Fruit fly (Drosophila melanogaster): Measurements from ENCODE around the gene CG1637.

CG1637 gene

DNA sequence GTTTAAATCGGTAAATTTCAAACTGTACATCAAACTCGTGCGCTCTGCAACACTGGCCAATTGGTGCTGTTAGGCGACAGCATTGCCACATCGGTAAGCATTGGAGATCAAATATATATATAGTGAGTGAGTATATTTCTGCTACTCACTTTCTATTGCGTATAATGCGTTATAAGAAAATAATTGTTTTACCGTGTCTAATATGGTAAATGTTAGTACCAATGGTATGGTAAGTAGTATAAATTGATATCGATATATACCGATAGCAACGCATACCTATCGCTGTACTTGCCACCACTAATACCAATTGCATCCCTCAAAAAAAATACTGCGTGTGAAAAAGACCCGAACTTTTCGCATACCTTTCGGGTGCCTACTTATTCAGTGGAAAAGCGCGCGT lies 20.3 kb downstream of the CG1637 start, which contains the start of the genes sofe and CG2186 (continued):
- TF ChIP-seq Ravus (GFP tag; IDR thresholded peaks at IDR 0.05) (no peak), Hr3 (GFP tag; optimal IDR thresholded peaks at IDR 0.05) (peak; percentile 43), CG31441 (GFP tag; IDR thresholded peaks at IDR 0.05) (no peak), inv (GFP tag; IDR thresholded peaks at IDR 0.05; ENCODE audit: partially characterized antibody) (peak; percentile 78), Dp (GFP tag; optimal IDR thresholded peaks at IDR 0.05) (peak; percentile 76), CG1792 (GFP tag; optimal IDR thresholded peaks at IDR 0.05) (no peak), CG4360 (GFP tag; IDR thresholded peaks at IDR 0.05) (no peak), Tbp (GFP tag; optimal IDR thresholded peaks at IDR 0.05) (no peak), CG17385 (GFP tag; optimal IDR thresholded peaks at IDR 0.05) (no peak), knrl (GFP tag; IDR thresholded peaks at IDR 0.05; ENCODE audit: partially characterized antibody) (peak; percentile 90), CG16813 (GFP tag; IDR thresholded peaks at IDR 0.05; ENCODE audit: partially characterized antibody) (peak; percentile 86), CG16779 (GFP tag; IDR thresholded peaks at IDR 0.05) (no peak), Rx (GFP tag; IDR thresholded peaks at IDR 0.05) (no peak), ato (GFP tag; IDR thresholded peaks at IDR 0.05; ENCODE audit: partially characterized antibody) (peak; percentile 62), hb (GFP tag; IDR thresholded peaks at IDR 0.05; ENCODE audit: partially characterized antibody) (peak; percentile 76), tio (GFP tag; optimal IDR thresholded peaks at IDR 0.05) (no peak), PHDP (tag; optimal IDR thresholded peaks at IDR 0.05) (peak; percentile 55), CG10431 (GFP tag; optimal IDR thresholded peaks at IDR 0.05) (no peak), btn (GFP tag; optimal IDR thresholded peaks at IDR 0.05) (no peak), Eip74EF (GFP tag; optimal IDR thresholded peaks at IDR 0.05) (no peak), jumu (GFP tag; optimal IDR thresholded peaks at IDR 0.05) (peak; percentile 64), CG10274 (GFP tag; optimal IDR thresholded peaks at IDR 0.05) (no peak), run (tag; optimal IDR thresholded peaks at IDR 0.05) (no peak), CG15073 (GFP tag; optimal IDR thresholded peaks at IDR 0.05) (no peak), CG12219 (GFP tag; optimal IDR thresholded peaks at IDR 0.05) (no peak), nerfin-1 (tag; optimal IDR thresholded peaks at IDR 0.05) (no peak), gt (GFP tag; IDR thresholded peaks at IDR 0.05) (no peak), Bgb (GFP tag; IDR thresholded peaks at IDR 0.05; ENCODE audit: partially characterized antibody) (peak; percentile 81), CG8765 (GFP tag; IDR thresholded peaks at IDR 0.05) (no peak), fd102C (GFP tag; optimal IDR thresholded peaks at IDR 0.05) (no peak), CG17361 (GFP tag; IDR thresholded peaks at IDR 0.05) (peak; percentile 55), NC2β (GFP tag; optimal IDR thresholded peaks at IDR 0.05) (peak; percentile 64), lilli (GFP tag; optimal IDR thresholded peaks at IDR 0.05) (peak; percentile 81), HmgZ (tag; optimal IDR thresholded peaks at IDR 0.05) (peak; percentile 61), Ada2b (GFP tag; IDR thresholded peaks at IDR 0.05) (no peak), CG12236 (GFP tag; optimal IDR thresholded peaks at IDR 0.05) (no peak), CG10147 (GFP tag; optimal IDR thresholded peaks at IDR 0.05) (peak; percentile 17), Chrac-16 (GFP tag; optimal IDR thresholded peaks at IDR 0.05) (peak; percentile 58), lmd (GFP tag; IDR thresholded peaks at IDR 0.05) (peak; percentile 39; the same call in 1 of the 2 replicates), CG34422 (GFP tag; IDR thresholded peaks at IDR 0.05) (no peak), CG33557 (GFP tag; optimal IDR thresholded peaks at IDR 0.05) (no peak), zfh1 (GFP tag; IDR thresholded peaks at IDR 0.05) (peak; percentile 45; the same call in 1 of the 3 replicates), CG9817 (tag; optimal IDR thresholded peaks at IDR 0.05) (peak; percentile 45), CG3847 (GFP tag; IDR thresholded peaks at IDR 0.05) (peak; percentile 77), CG10543 (GFP tag; optimal IDR thresholded peaks at IDR 0.05) (peak; percentile 27), Trl (optimal IDR thresholded peaks at IDR 0.05) (no peak), Trl (GFP tag; optimal IDR thresholded peaks at IDR 0.05) (peak; percentile 60), jigr1 (GFP tag; IDR thresholded peaks at IDR 0.05) (no peak), Sry-β (GFP tag; optimal IDR thresholded peaks at IDR 0.05) (no peak), CG7987 (GFP tag; optimal IDR thresholded peaks at IDR 0.05) (no peak), so (GFP tag; IDR thresholded peaks at IDR 0.05) (no peak), sd (tag; optimal IDR thresholded peaks at IDR 0.05) (no peak)

All from whole organism, embryonic.